Fruit fly (Drosophila melanogaster) whole organism, pupa: ENCODE measurements around the gene Fer1HCH.

ENCODE experiments used
- CG10348 ChIP-seq: fragments of 200-800 bp; sonication (Bioruptor generic); IDR thresholded peaks from 2 replicates; pipeline ENCODE4 v1.3.6; 2022; ENCODE audit warnings: missing biosample characterization, missing genetic modification characterization
- CG12605 ChIP-seq: fragments of 200-800 bp; sonication (Bioruptor generic); IDR thresholded peaks from 2 replicates; pipeline ENCODE4 v1.3.6; 2022; ENCODE audit warnings: missing biosample characterization, missing genetic modification characterization
- CG13204 ChIP-seq: fragments of 200-800 bp; sonication (Bioruptor generic); optimal IDR thresholded peaks from 2 replicates; lab custom pipeline; 2018; ENCODE audit warnings: missing biosample characterization, mild to moderate bottlenecking, missing genetic modification characterization, moderate library complexity
- CG14655 ChIP-seq: fragments of 200-800 bp; sonication (Bioruptor generic); optimal IDR thresholded peaks from 3 replicates; lab custom pipeline; 2017; ENCODE audit warnings: mild to moderate bottlenecking, missing biosample characterization, missing genetic modification reagents, missing genetic modification characterization
- CG15710 ChIP-seq: fragments of 200-800 bp; sonication (Bioruptor generic); optimal IDR thresholded peaks from 2 replicates; lab custom pipeline; 2018; ENCODE audit warnings: missing biosample characterization, mild to moderate bottlenecking, missing genetic modification characterization, moderate library complexity
- CG17806 ChIP-seq: fragments of 200-800 bp; sonication (Bioruptor generic); optimal IDR thresholded peaks from 2 replicates; lab custom pipeline; 2018; ENCODE audit warnings: missing biosample characterization, mild to moderate bottlenecking, missing genetic modification characterization, moderate library complexity
- CG32121 ChIP-seq: fragments of 200-800 bp; sonication (Bioruptor generic); IDR thresholded peaks from 2 replicates; pipeline ENCODE4 v1.3.6; 2022; ENCODE audit warnings: missing biosample characterization, missing genetic modification characterization
- CG34367 ChIP-seq: fragments of 200-800 bp; sonication (Bioruptor generic); optimal IDR thresholded peaks from 2 replicates; lab custom pipeline; 2018; ENCODE audit warnings: missing biosample characterization, mild to moderate bottlenecking, missing genetic modification characterization
- CG4496 ChIP-seq: fragments of 200-800 bp; sonication (Bioruptor generic); IDR thresholded peaks from 3 replicates; pipeline ENCODE4 v1.3.6; 2022; ENCODE audit warnings: missing biosample characterization, missing genetic modification characterization
- CG8159 ChIP-seq: fragments of 200-800 bp; sonication (Bioruptor generic); optimal IDR thresholded peaks from 3 replicates; lab custom pipeline; 2018; ENCODE audit warnings: missing biosample characterization, mild to moderate bottlenecking, missing genetic modification characterization, moderate library complexity
- CG8301 ChIP-seq: fragments of 200-800 bp; sonication (Bioruptor generic); optimal IDR thresholded peaks from 2 replicates; lab custom pipeline; 2018; ENCODE audit warnings: missing biosample characterization, mild to moderate bottlenecking, missing genetic modification characterization
- CG9948 ChIP-seq: fragments of 200-800 bp; sonication (Bioruptor generic); optimal IDR thresholded peaks from 2 replicates; lab custom pipeline; 2018; ENCODE audit warnings: missing biosample characterization, mild to moderate bottlenecking, missing genetic modification characterization, moderate library complexity
- D1 ChIP-seq: fragments of 200-800 bp; sonication (Bioruptor generic); optimal IDR thresholded peaks from 2 replicates; lab custom pipeline; 2018; ENCODE audit warnings: missing biosample characterization, mild to moderate bottlenecking, missing genetic modification characterization, moderate library complexity
- EcR ChIP-seq: fragments of 200-800 bp; sonication (Bioruptor generic); optimal IDR thresholded peaks from 3 replicates; lab custom pipeline; 2019; ENCODE audit warnings: missing biosample characterization, missing genetic modification characterization, mild to moderate bottlenecking, moderate library complexity, missing genetic modification reagents
- Ets98B ChIP-seq: fragments of 200-800 bp; sonication (Bioruptor generic); IDR thresholded peaks from 2 replicates; pipeline ENCODE4 v1.3.6; 2022; ENCODE audit warnings: missing biosample characterization, missing genetic modification characterization
- Pif1A ChIP-seq: fragments of 200-800 bp; sonication (Bioruptor generic); optimal IDR thresholded peaks from 3 replicates; lab custom pipeline; 2016; ENCODE audit warnings: missing biosample characterization, missing genetic modification characterization
- Pif1B ChIP-seq: fragments of 200-800 bp; sonication (Bioruptor generic); optimal IDR thresholded peaks from 3 replicates; lab custom pipeline; 2016; ENCODE audit warnings: missing biosample characterization, missing genetic modification characterization
- Snoo ChIP-seq: fragments of 200-800 bp; sonication (Bioruptor generic); optimal IDR thresholded peaks from 3 replicates; lab custom pipeline; 2017; ENCODE audit warnings: missing biosample characterization, mild to moderate bottlenecking, missing genetic modification characterization, inconsistent platforms
- fd96Ca ChIP-seq: fragments of 200-800 bp; sonication (Bioruptor generic); IDR thresholded peaks from 3 replicates; pipeline ENCODE4 v1.3.6; 2022; ENCODE audit warnings: missing biosample characterization, missing genetic modification characterization
- gl ChIP-seq: fragments of 200-800 bp; sonication (Bioruptor generic); optimal IDR thresholded peaks from 2 replicates; lab custom pipeline; 2018; ENCODE audit warnings: missing biosample characterization, mild to moderate bottlenecking, missing genetic modification characterization
- rn ChIP-seq: fragments of 200-800 bp; sonication (Bioruptor generic); IDR thresholded peaks from 2 replicates; pipeline ENCODE4 v1.3.6; 2022; ENCODE audit warnings: missing biosample characterization, missing genetic modification characterization

Gene Fer1HCH

DNA sequence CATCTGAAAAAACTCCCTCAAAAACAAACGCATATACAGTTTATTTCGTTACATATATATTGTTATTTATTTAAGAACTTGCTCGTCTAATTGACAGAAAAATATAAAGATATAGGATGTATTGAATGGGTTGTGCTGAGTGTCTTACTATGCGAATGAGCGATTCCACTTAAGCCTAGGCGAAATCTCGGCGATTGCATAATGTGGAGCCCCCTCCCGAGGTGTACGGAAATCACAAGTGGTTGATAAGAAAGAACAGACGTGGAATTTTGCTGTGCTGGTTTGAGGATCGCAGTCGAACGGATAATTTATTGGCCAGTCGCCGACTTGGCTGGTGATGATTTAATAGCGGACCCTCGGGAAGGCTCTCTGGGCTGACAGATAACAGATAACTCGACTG is 2.4 kb downstream of the Fer1HCH start:
- TF ChIP-seq CG32121 (GFP tag; lab: Robert Waterston, UW) (no peak), Ets98B (GFP tag; lab: Robert Waterston, UW) (no peak), CG14655 (GFP tag; lab: Kevin White, UChicago) (no peak), CG10348 (GFP tag; lab: Robert Waterston, UW) (no peak), CG17806 (tag; lab: Kevin White, UChicago) (no peak), Snoo (tag; lab: Kevin White, UChicago) (no peak)

DNA sequence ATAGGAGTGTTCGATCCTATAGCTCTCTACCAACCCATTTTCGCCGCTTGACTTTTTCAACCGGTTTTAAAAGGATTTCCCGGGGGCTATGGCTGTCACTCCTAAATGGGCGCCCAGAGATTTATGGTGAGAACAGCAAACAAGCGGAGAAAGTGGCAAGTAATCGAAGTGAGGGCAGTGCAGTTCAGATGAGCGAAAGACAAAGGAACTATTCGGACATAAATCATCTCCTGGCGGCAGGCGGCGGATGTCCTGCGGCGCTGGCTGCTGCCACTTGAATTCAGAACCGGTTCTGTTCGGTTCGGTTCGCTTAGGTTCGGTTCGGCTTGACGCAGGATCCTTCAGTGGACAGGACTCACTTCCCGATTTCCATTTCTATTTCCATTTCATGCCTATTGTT is 4.8 kb downstream of the Fer1HCH start:
- TF ChIP-seq D1 (tag; lab: Kevin White, UChicago) (no peak), CG4496 (GFP tag; lab: Robert Waterston, UW) (no peak), Pif1B (GFP tag; lab: Kevin White, UChicago) (no peak), CG8159 (tag; lab: Kevin White, UChicago) (no peak), CG13204 (GFP tag; lab: Kevin White, UChicago) (no peak), CG14655 (GFP tag; lab: Kevin White, UChicago) (no peak), Pif1A (GFP tag; lab: Kevin White, UChicago) (no peak), CG9948 (tag; lab: Kevin White, UChicago) (no peak), Snoo (tag; lab: Kevin White, UChicago) (no peak)

dm6 chr3R:30360653-30361052 is 27.3 kb downstream of the Fer1HCH start:
- TF ChIP-seq gl (tag; lab: Kevin White, UChicago) (no peak), Pif1B (GFP tag; lab: Kevin White, UChicago) (no peak), Ets98B (GFP tag; lab: Robert Waterston, UW) (no peak), rn (no peak), EcR (no peak), CG12605 (GFP tag; lab: Robert Waterston, UW) (no peak), CG8301 (no peak), CG10348 (GFP tag; lab: Robert Waterston, UW) (no peak), CG17806 (tag; lab: Kevin White, UChicago) (no peak)

DNA sequence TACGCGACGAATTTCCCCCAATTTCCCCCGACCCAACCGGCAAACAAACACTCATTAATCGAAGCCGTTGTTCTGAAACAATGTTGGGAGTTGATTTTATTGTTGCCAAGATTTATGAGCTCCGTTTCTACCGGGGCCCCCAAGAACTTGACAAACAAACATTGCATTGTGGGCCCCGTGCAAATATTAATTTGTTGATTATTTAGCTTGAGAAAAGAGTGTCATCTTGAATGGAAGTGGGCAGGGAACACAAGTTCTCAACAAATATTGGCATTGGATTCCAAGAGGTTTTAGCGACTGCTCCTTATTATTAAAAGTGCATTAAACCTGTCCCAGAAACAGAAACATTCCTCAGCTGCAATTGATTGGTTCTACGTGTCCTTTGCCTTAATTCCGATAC is 30.9 kb downstream of the Fer1HCH start:
- TF ChIP-seq Ets98B (GFP tag; lab: Robert Waterston, UW), result peak; percentile 19; the same call in 1 of the 2 replicates
- TF ChIP-seq CG4496 (GFP tag; lab: Robert Waterston, UW), result peak; percentile 34; the same call in 1 of the 3 replicates
- no peak for TF ChIP-seq CG8301
- TF ChIP-seq fd96Ca (GFP tag; lab: Robert Waterston, UW), result 0 out of 3 replicates have a peak, but pooled peaks have one; percentile 8
- TF ChIP-seq Snoo (tag; lab: Kevin White, UChicago), result peak; percentile 5
- peak; percentile 41 for TF ChIP-seq CG15710 (tag; lab: Kevin White, UChicago)
- TF ChIP-seq CG17806 (tag; lab: Kevin White, UChicago), result peak; percentile 28
- TF ChIP-seq CG32121 (GFP tag; lab: Robert Waterston, UW), result no peak
- TF ChIP-seq CG12605 (GFP tag; lab: Robert Waterston, UW), result no peak
- no peak for TF ChIP-seq rn
- peak; percentile 50 for TF ChIP-seq CG13204 (GFP tag; lab: Kevin White, UChicago)
- TF ChIP-seq CG34367 (tag; lab: Kevin White, UChicago), result peak; percentile 60
- TF ChIP-seq CG8159 (tag; lab: Kevin White, UChicago), result peak; percentile 47
- TF ChIP-seq CG14655 (GFP tag; lab: Kevin White, UChicago), result peak; percentile 42
- TF ChIP-seq CG9948 (tag; lab: Kevin White, UChicago), result peak; percentile 4
- peak; percentile 40 for TF ChIP-seq Pif1B (GFP tag; lab: Kevin White, UChicago)
- peak; percentile 52 for TF ChIP-seq EcR
- peak; percentile 56 for TF ChIP-seq Pif1A (GFP tag; lab: Kevin White, UChicago)
- peak; percentile 64 for TF ChIP-seq gl (tag; lab: Kevin White, UChicago)
- no peak for TF ChIP-seq D1 (tag; lab: Kevin White, UChicago)

DNA sequence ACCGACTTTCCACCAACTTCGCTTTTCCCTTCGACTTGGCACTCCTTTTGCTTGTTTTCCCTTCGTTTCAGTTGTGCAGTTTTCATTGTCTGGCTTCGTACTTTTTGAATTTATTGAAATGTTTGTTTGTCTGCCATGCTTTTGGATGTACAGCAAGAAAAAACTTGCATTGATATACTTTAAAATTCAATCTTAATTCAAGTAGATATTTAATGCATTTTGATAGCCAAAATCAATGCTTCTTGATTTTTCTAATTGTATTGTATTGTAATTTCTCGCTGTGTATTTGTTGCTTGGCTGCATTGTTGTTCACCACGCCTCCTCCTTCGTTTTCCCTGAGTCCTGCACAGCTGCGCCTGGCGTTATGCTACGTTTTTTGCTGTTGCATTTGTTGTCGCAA is 33.2 kb downstream of the Fer1HCH start:
- no peak for TF ChIP-seq Pif1A (GFP tag; lab: Kevin White, UChicago)
- no peak for TF ChIP-seq D1 (tag; lab: Kevin White, UChicago)
- TF ChIP-seq CG12605 (GFP tag; lab: Robert Waterston, UW), result no peak
- peak; percentile 39 for TF ChIP-seq CG17806 (tag; lab: Kevin White, UChicago)
- TF ChIP-seq CG13204 (GFP tag; lab: Kevin White, UChicago), result no peak
- 0 out of 3 replicates have a peak, but pooled peaks have one; percentile 10 for TF ChIP-seq fd96Ca (GFP tag; lab: Robert Waterston, UW)
- peak; percentile 39 for TF ChIP-seq CG14655 (GFP tag; lab: Kevin White, UChicago)
- peak; percentile 35 for TF ChIP-seq CG8301
- no peak for TF ChIP-seq CG10348 (GFP tag; lab: Robert Waterston, UW)
- no peak for TF ChIP-seq Snoo (tag; lab: Kevin White, UChicago)
- peak; percentile 31 for TF ChIP-seq CG9948 (tag; lab: Kevin White, UChicago)
- no peak for TF ChIP-seq Pif1B (GFP tag; lab: Kevin White, UChicago)
- TF ChIP-seq EcR, result no peak
- 0 out of 2 replicates have a peak, but pooled peaks have one; percentile 13 for TF ChIP-seq rn
- TF ChIP-seq gl (tag; lab: Kevin White, UChicago), result no peak
- peak; percentile 31 for TF ChIP-seq CG8159 (tag; lab: Kevin White, UChicago)
- peak; percentile 7 for TF ChIP-seq CG34367 (tag; lab: Kevin White, UChicago)
- TF ChIP-seq CG4496 (GFP tag; lab: Robert Waterston, UW), result no peak
- peak; percentile 26 for TF ChIP-seq CG15710 (tag; lab: Kevin White, UChicago)
- no peak for TF ChIP-seq CG32121 (GFP tag; lab: Robert Waterston, UW)
- TF ChIP-seq Ets98B (GFP tag; lab: Robert Waterston, UW), result no peak
- TF ChIP-seq, all 21 proteins: peak for 9

DNA sequence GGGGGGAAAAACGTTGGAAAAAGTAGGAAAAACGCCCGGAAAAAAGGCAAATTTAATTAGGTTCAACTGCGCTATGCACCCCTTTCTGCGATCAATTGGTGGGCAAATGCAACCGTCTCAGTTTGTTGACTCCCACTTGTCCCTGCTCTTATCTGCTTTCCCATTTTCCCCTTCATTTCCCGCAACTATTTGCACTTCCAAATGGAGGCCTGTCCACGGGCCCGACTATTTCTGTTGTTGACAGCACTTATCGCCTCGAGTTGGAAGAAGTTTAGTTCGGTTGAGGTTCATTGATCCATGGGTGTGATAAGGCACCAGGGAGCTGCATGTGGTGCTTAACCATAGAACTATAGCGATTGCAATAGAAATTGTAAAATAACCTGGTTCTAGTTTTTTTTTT is 35.3 kb downstream of the Fer1HCH start:
- TF ChIP-seq CG17806 (tag; lab: Kevin White, UChicago) (no peak), CG14655 (GFP tag; lab: Kevin White, UChicago) (peak; percentile 2), Pif1A (GFP tag; lab: Kevin White, UChicago) (no peak), fd96Ca (GFP tag; lab: Robert Waterston, UW) (no peak), Pif1B (GFP tag; lab: Kevin White, UChicago) (no peak), gl (tag; lab: Kevin White, UChicago) (no peak), CG9948 (tag; lab: Kevin White, UChicago) (no peak), CG12605 (GFP tag; lab: Robert Waterston, UW) (no peak), CG15710 (tag; lab: Kevin White, UChicago) (no peak), CG10348 (GFP tag; lab: Robert Waterston, UW) (no peak), EcR (peak; percentile 89), CG8301 (no peak), CG13204 (GFP tag; lab: Kevin White, UChicago) (no peak), D1 (tag; lab: Kevin White, UChicago) (no peak), rn (no peak), Ets98B (GFP tag; lab: Robert Waterston, UW) (peak; percentile 40; the same call in 1 of the 2 replicates), CG34367 (tag; lab: Kevin White, UChicago) (no peak)
